Worm (Caenorhabditis elegans) whole organism, L4 larva: ENCODE results near the gene mls-1.

Experiments used
- F10B5.3 ChIP-seq: sonication (generic microtip); optimal IDR thresholded peaks from 2 replicates; lab custom pipeline; 2016; ENCODE audit warnings: mild to moderate bottlenecking, missing genetic modification characterization, missing compliant biosample characterization
- F26F4.8 ChIP-seq: fragments of 200-800 bp; sonication (Bioruptor generic); conservative IDR thresholded peaks from 2 replicates; pipeline ENCODE4 v1.3.6; 2022; ENCODE audit warnings: missing genetic modification characterization, missing compliant biosample characterization
- F44E2.7 ChIP-seq: fragments of 200-800 bp; sonication (Bioruptor generic); IDR thresholded peaks from 2 replicates; pipeline ENCODE4 v2.1.2; 2022; ENCODE audit warnings: missing genetic modification characterization, missing compliant biosample characterization
- R02D3.7 ChIP-seq: fragments of 150-350 bp; sonication (generic microtip); optimal IDR thresholded peaks from 3 replicates; lab custom pipeline; 2014; ENCODE audit warnings: missing biosample characterization, missing genetic modification characterization
- T20F7.1 ChIP-seq: fragments of 200-800 bp; sonication (Bioruptor generic); optimal IDR thresholded peaks from 2 replicates; lab custom pipeline; 2018; ENCODE audit warnings: mild to moderate bottlenecking, missing genetic modification characterization, missing compliant biosample characterization
- T26A8.4 ChIP-seq: fragments of 200-800 bp; sonication (Bioruptor generic); IDR thresholded peaks from 2 replicates; pipeline ENCODE4 v1.3.6; 2022; ENCODE audit warnings: missing genetic modification characterization, missing compliant biosample characterization
- Y48G9A.11 ChIP-seq: fragments of 200-800 bp; sonication (Bioruptor generic); IDR thresholded peaks from 2 replicates; pipeline ENCODE4 v1.3.6; 2022; ENCODE audit warnings: missing genetic modification reagents, missing genetic modification characterization, missing compliant biosample characterization
- Y5F2A.4 ChIP-seq: fragments of 200-800 bp; sonication (Bioruptor generic); optimal IDR thresholded peaks from 2 replicates; lab custom pipeline; 2018; ENCODE audit warnings: mild to moderate bottlenecking, missing genetic modification characterization, missing compliant biosample characterization
- Y75B8A.6 ChIP-seq: fragments of 200-800 bp; sonication (Bioruptor generic); IDR thresholded peaks from 2 replicates; pipeline ENCODE4 v1.3.6; 2022; ENCODE audit warnings: missing genetic modification reagents, missing genetic modification characterization, missing compliant biosample characterization
- ZK337.2 ChIP-seq: fragments of 200-800 bp; sonication (Bioruptor generic); IDR thresholded peaks from 2 replicates; pipeline ENCODE4 v1.3.6; 2022; ENCODE audit warnings: missing genetic modification reagents, missing genetic modification characterization, missing compliant biosample characterization
- ZK546.5 ChIP-seq, 2 experiments: sonication (generic microtip); optimal IDR thresholded peaks; 2 replicates each; lab custom pipeline; 2017; ENCODE audit warnings: missing biosample characterization in 2 of 2, missing genetic modification characterization in 2 of 2
- arid-1 ChIP-seq: fragments of 200-800 bp; sonication (Bioruptor generic); conservative IDR thresholded peaks from 2 replicates; pipeline ENCODE4 v1.3.6; 2022; ENCODE audit warnings: missing genetic modification reagents, missing genetic modification characterization, missing compliant biosample characterization
- attf-4 ChIP-seq: sonication (generic microtip); optimal IDR thresholded peaks from 3 replicates; lab custom pipeline; 2017; ENCODE audit warnings: missing biosample characterization, missing genetic modification characterization
- ceh-28 ChIP-seq: fragments of 150-350 bp; optimal IDR thresholded peaks from 2 replicates; lab custom pipeline; 2014; ENCODE audit warnings: missing biosample characterization, missing genetic modification reagents, missing genetic modification characterization
- ceh-44 ChIP-seq: fragments of 200-800 bp; sonication (Bioruptor generic); IDR thresholded peaks from 2 replicates; pipeline ENCODE4 v1.3.6; 2022; ENCODE audit warnings: missing genetic modification reagents, missing genetic modification characterization, missing compliant biosample characterization
- cey-2 ChIP-seq: sonication (generic microtip); optimal IDR thresholded peaks from 3 replicates; lab custom pipeline; 2017; ENCODE audit warnings: missing genetic modification characterization, mild to moderate bottlenecking, missing compliant biosample characterization, antibody characterized with exemption, borderline replicate concordance; ENCODE audit not compliant: insufficient read depth
- daf-8 ChIP-seq: fragments of 200-800 bp; sonication (Bioruptor generic); IDR thresholded peaks from 2 replicates; pipeline ENCODE4 v1.3.6; 2022; ENCODE audit warnings: missing genetic modification characterization, missing compliant biosample characterization
- dmd-9 ChIP-seq: fragments of 200-800 bp; sonication (Bioruptor generic); IDR thresholded peaks from 2 replicates; pipeline ENCODE4 v1.3.6; 2022; ENCODE audit warnings: missing genetic modification reagents, missing genetic modification characterization, missing compliant biosample characterization
- egl-43 ChIP-seq: fragments of 200-800 bp; sonication (Bioruptor generic); IDR thresholded peaks from 2 replicates; pipeline ENCODE4 v1.3.6; 2022; ENCODE audit warnings: missing genetic modification reagents, missing genetic modification characterization, missing compliant biosample characterization
- hif-1 ChIP-seq, 2 experiments: sonication (generic microtip); optimal IDR thresholded peaks; 2 replicates each; lab custom pipeline; 2016 to 2017; ENCODE audit warnings: missing compliant biosample characterization in 2 of 2, missing genetic modification characterization in 2 of 2, missing genetic modification reagents in 2 of 2, missing genotype in 2 of 2, mild to moderate bottlenecking in 1 of 2
- hlh-11 ChIP-seq: fragments of 200-800 bp; sonication (Bioruptor generic); optimal IDR thresholded peaks from 2 replicates; lab custom pipeline; 2018; ENCODE audit warnings: mild to moderate bottlenecking, missing genetic modification characterization, missing compliant biosample characterization
- hlh-30 ChIP-seq: sonication (generic microtip); optimal IDR thresholded peaks from 2 replicates; lab custom pipeline; 2017; ENCODE audit warnings: antibody characterized with exemption, mild to moderate bottlenecking, missing genetic modification characterization, missing compliant biosample characterization; ENCODE audit not compliant: insufficient read depth
- hmg-1.1 ChIP-seq: fragments of 200-800 bp; sonication (Bioruptor generic); IDR thresholded peaks from 2 replicates; pipeline ENCODE4 v1.3.6; 2022; ENCODE audit warnings: missing genetic modification reagents, missing genetic modification characterization, missing compliant biosample characterization
- lim-7 ChIP-seq: fragments of 200-800 bp; sonication (Bioruptor generic); IDR thresholded peaks from 2 replicates; pipeline ENCODE4 v1.3.6; 2022; ENCODE audit warnings: missing genetic modification characterization, missing compliant biosample characterization
- lin-13 ChIP-seq: fragments of 150-350 bp; optimal IDR thresholded peaks from 2 replicates; lab custom pipeline; 2014; ENCODE audit warnings: missing biosample characterization, missing genetic modification reagents, missing genetic modification characterization
- lir-3 ChIP-seq: sonication (generic microtip); optimal IDR thresholded peaks from 2 replicates; lab custom pipeline; 2016; ENCODE audit warnings: mild to moderate bottlenecking, missing genetic modification characterization, missing compliant biosample characterization
- madf-9 ChIP-seq: fragments of 200-800 bp; sonication (Bioruptor generic); conservative IDR thresholded peaks from 2 replicates; pipeline ENCODE4 v1.3.6; 2022; ENCODE audit warnings: missing genetic modification reagents, missing genetic modification characterization, missing compliant biosample characterization
- mep-1 ChIP-seq: fragments of 150-350 bp; sonication (generic microtip); optimal IDR thresholded peaks from 3 replicates; lab custom pipeline; 2014; ENCODE audit warnings: missing biosample characterization, missing genetic modification characterization
- mxl-2 ChIP-seq: fragments of 200-800 bp; sonication (Bioruptor generic); conservative IDR thresholded peaks from 2 replicates; pipeline ENCODE4 v1.3.6; 2022; ENCODE audit warnings: missing genetic modification reagents, missing genetic modification characterization, missing compliant biosample characterization
- mxl-3 ChIP-seq: fragments of 200-800 bp; sonication (Bioruptor generic); optimal IDR thresholded peaks from 2 replicates; lab custom pipeline; 2018; ENCODE audit warnings: mild to moderate bottlenecking, missing genetic modification characterization, missing compliant biosample characterization
- nhr-102 ChIP-seq: sonication (generic microtip); optimal IDR thresholded peaks from 2 replicates; lab custom pipeline; 2016; ENCODE audit warnings: mild to moderate bottlenecking, missing genetic modification characterization, moderate library complexity, missing compliant biosample characterization
- nhr-111 ChIP-seq: fragments of 200-800 bp; sonication (Bioruptor generic); optimal IDR thresholded peaks from 2 replicates; lab custom pipeline; 2018; ENCODE audit warnings: mild to moderate bottlenecking, missing genetic modification characterization, missing compliant biosample characterization
- nhr-41 ChIP-seq: fragments of 200-800 bp; sonication (Bioruptor generic); IDR thresholded peaks from 2 replicates; pipeline ENCODE4 v1.3.6; 2022; ENCODE audit warnings: missing genetic modification reagents, missing genetic modification characterization, missing compliant biosample characterization
- pqm-1 ChIP-seq: sonication (generic microtip); optimal IDR thresholded peaks from 2 replicates; lab custom pipeline; 2017; ENCODE audit warnings: missing biosample characterization, missing genetic modification characterization
- saeg-2 ChIP-seq: fragments of 200-800 bp; sonication (Bioruptor generic); IDR thresholded peaks from 2 replicates; pipeline ENCODE4 v1.3.6; 2022; ENCODE audit warnings: missing genetic modification reagents, missing genetic modification characterization, missing compliant biosample characterization
- skn-1 ChIP-seq: fragments of 150-350 bp; optimal IDR thresholded peaks from 2 replicates; lab custom pipeline; 2014; ENCODE audit warnings: missing biosample characterization, missing genetic modification characterization
- spr-1 ChIP-seq: sonication (generic microtip); optimal IDR thresholded peaks from 2 replicates; lab custom pipeline; 2016; ENCODE audit warnings: mild to moderate bottlenecking, missing genetic modification characterization, missing compliant biosample characterization
- spr-3 ChIP-seq: fragments of 200-800 bp; sonication (Bioruptor generic); optimal IDR thresholded peaks from 2 replicates; lab custom pipeline; 2018; ENCODE audit warnings: mild to moderate bottlenecking, missing genetic modification characterization, missing compliant biosample characterization
- vab-7 ChIP-seq: fragments of 200-800 bp; sonication (Bioruptor generic); IDR thresholded peaks from 2 replicates; pipeline ENCODE4 v1.3.6; 2022; ENCODE audit warnings: missing genetic modification reagents, missing genetic modification characterization, missing compliant biosample characterization
- zfp-2 ChIP-seq: sonication (generic microtip); optimal IDR thresholded peaks from 2 replicates; lab custom pipeline; 2016; ENCODE audit warnings: mild to moderate bottlenecking, missing genetic modification characterization, missing compliant biosample characterization
- ztf-11 ChIP-seq: fragments of 150-350 bp; optimal IDR thresholded peaks from 2 replicates; lab custom pipeline; 2014; ENCODE audit warnings: missing biosample characterization, missing genetic modification characterization

The mls-1 gene

ce11 chrIII:7453653-7454124 is 6.5 kb upstream of the mls-1 start, which contains the start of gene alh-12 (continued):
- TF ChIP-seq ceh-44 (GFP tag; lab: Robert Waterston, UW) (no peak), R02D3.7 (no peak), hmg-1.1 (GFP tag; lab: Robert Waterston, UW) (no peak), spr-3 (GFP tag; lab: Kevin White, UChicago) (no peak), nhr-41 (GFP tag; lab: Robert Waterston, UW) (no peak), daf-8 (no peak), pqm-1 (tag; lab: Kevin White, UChicago) (peak; percentile 71), ZK337.2 (GFP tag; lab: Robert Waterston, UW) (no peak), zfp-2 (tag; lab: Kevin White, UChicago) (no peak), vab-7 (GFP tag; lab: Robert Waterston, UW) (no peak), egl-43 (no peak), T20F7.1 (GFP tag; lab: Kevin White, UChicago) (no peak), Y75B8A.6 (GFP tag; lab: Robert Waterston, UW) (no peak), saeg-2 (GFP tag; lab: Robert Waterston, UW) (no peak), mxl-3 (GFP tag; lab: Kevin White, UChicago) (peak; percentile 56), lir-3 (tag; lab: Kevin White, UChicago) (no peak), F10B5.3 (tag; lab: Kevin White, UChicago) (no peak), ceh-28 (tag; lab: Kevin White, UChicago) (no peak), arid-1 (no peak), nhr-102 (no peak), mxl-2 (GFP tag; lab: Robert Waterston, UW) (no peak), T26A8.4 (GFP tag; lab: Robert Waterston, UW) (no peak), Y5F2A.4 (GFP tag; lab: Kevin White, UChicago) (no peak), nhr-111 (no peak), F26F4.8 (GFP tag; lab: Robert Waterston, UW) (no peak), madf-9 (GFP tag; lab: Robert Waterston, UW) (no peak), hlh-11 (tag; lab: Kevin White, UChicago) (peak; percentile 77), ZK546.5 (tag; optimal IDR thresholded peaks at IDR 0.05; lab: Kevin White, UChicago) (no peak), mep-1 (tag; lab: Kevin White, UChicago) (no peak), attf-4 (tag; lab: Kevin White, UChicago) (no peak), spr-1 (no peak), dmd-9 (no peak), skn-1 (no peak), lin-13 (GFP tag; lab: Kevin White, UChicago) (no peak), hif-1 (tag; optimal IDR thresholded peaks at IDR 0.05; lab: Kevin White, UChicago) (no peak), Y48G9A.11 (GFP tag; lab: Robert Waterston, UW) (no peak), lim-7 (no peak), ztf-11 (tag; lab: Kevin White, UChicago) (no peak), hlh-30 (peak; percentile 28), F44E2.7 (GFP tag; lab: Robert Waterston, UW) (no peak), cey-2 (no peak)

- no peak for TF ChIP-seq zfp-2 (tag; lab: Kevin White, UChicago)
- no peak for TF ChIP-seq nhr-41 (GFP tag; lab: Robert Waterston, UW)
These were observed 3.5 kb upstream of the mls-1 start, which contains the start of gene Y69F12A.1 for ce11 chrIII:7456640-7457039. TSS of gene Y69F12A.1 (plus strand) at chrIII:7456940.
